Worm (Caenorhabditis elegans): ENCODE results near the gene rps-16.

Gene rps-16

DNA sequence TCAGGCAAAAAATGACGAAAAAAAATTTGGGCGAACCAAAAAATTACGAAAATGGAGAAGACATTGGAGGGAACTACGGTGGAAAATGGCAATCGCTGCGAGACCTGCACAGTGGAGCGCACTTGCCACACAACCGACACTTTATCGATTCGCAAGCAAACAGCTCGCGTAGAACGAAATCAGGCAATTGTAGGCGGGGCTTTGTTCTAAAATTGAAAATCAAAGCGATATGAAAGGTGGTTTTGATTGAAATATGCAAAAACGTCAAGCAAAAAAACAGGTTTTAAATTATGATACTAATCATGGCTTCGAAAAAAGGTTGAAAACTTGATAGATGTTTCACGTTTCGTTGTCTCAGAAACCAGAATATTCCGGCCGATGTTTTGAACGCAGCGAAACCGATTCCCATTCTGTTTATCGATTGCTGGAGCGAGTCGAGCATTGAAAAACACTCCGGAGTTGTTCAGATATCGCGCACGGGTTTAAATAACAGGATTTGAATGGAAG is 1.9 kb upstream of the rps-16 start, which contains the start of the genes fib-1 and mut-15:
fib-1 (minus strand) TSS at position 40 of the 507 bp plus-strand sequence.
mut-15 (plus strand) TSS at position 360 of the 507 bp plus-strand sequence.
- no peak for TF ChIP-seq unc-62 (GFP tag; optimal IDR thresholded peaks at IDR 0.05)

DNA sequence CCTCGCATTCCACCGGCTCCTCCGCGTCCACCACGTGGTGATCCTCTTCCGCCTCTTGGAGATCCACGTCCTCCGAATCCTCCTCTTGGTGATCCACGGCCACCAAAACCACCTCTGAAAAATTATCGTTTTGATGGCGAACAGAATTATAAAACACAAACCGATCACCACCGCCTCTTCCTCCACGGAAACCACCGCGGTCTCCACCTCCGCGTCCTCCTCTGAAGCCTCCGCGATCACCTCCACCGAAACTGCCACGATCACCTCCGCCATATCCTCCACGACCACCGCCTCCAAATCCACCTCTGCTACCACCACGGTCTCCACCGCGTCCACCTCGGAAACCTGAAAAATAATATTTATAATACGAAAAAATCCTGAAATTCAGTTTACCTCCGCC is 1.2 kb upstream of the rps-16 start:
- TF ChIP-seq unc-62 (GFP tag; optimal IDR thresholded peaks at IDR 0.05) = no peak

DNA sequence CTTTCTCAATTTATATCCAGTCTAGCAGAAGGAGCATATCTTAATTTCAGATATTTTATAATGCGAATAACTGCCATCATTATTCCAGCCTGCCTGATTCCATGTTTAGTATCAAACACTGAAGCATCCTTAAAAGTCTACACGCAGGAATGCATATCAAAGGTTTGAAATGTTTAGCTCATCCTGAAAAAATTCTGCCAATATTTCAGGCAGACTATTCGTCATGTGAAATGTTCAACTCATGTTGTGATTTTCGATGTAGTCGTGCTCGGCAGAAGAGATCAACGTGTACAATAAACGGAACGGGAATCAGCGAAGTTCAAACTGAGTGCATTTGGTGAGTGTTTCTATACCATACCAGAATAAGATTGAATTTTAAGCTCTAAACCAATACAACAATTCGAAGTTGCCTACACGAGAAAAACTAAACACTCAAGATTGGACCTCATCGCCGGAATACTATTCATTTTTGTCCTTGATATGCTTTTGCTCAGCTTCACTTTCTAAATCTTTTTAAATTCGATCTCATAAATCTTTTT is 787 bp downstream of the rps-16 start, which contains the start of gene T01C3.11:
T01C3.11 (plus strand) TSS at position 51 of the 539 bp plus-strand sequence.
- TF ChIP-seq unc-62 (GFP tag; optimal IDR thresholded peaks at IDR 0.05) = no peak

DNA sequence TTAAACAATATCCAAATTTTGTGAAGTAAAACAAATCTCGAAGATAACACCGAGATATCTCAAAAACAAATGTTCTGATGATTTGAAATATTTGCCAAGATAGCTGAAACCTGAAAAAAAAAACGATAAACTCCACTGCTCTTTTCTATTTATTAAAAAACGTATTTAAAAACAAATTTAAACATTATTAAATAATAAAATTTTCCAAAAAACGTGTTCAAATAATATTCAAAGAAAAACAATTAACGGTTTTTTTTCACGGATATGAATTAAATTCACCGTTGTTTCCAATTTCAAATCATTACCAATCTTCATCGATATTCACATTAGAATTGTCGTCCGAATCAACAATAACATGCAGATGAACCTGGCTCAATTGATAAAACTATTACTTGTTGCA is 4.1 kb downstream of the rps-16 start, which contains the start of gene irld-14:
irld-14 (plus strand) TSS at position 301 of the 400 bp plus-strand sequence.
- TF ChIP-seq unc-62 (GFP tag; optimal IDR thresholded peaks at IDR 0.05) = no peak

DNA sequence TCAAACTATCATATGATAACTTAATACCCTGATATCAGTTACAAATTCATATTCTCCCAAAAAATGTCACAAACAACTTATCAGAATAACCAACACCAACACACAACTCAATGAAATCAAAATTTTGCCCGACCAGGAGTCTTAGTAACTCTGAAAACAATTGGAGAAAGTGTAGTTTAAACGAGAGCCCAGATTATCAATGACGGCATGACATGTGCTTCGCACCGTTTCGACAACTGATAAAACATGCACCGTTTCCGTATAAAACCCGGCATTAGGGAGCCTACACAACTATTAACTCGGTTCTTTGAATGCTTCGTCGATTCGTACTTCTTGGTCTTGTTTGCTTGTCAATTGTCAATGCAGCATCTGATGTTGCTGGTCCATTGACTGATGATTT is 6.7 kb downstream of the rps-16 start, which contains the start of gene fil-1:
fil-1 (plus strand) TSS at position 219 of the 400 bp plus-strand sequence.
- TF ChIP-seq unc-62 (GFP tag; optimal IDR thresholded peaks at IDR 0.05) = no peak

DNA sequence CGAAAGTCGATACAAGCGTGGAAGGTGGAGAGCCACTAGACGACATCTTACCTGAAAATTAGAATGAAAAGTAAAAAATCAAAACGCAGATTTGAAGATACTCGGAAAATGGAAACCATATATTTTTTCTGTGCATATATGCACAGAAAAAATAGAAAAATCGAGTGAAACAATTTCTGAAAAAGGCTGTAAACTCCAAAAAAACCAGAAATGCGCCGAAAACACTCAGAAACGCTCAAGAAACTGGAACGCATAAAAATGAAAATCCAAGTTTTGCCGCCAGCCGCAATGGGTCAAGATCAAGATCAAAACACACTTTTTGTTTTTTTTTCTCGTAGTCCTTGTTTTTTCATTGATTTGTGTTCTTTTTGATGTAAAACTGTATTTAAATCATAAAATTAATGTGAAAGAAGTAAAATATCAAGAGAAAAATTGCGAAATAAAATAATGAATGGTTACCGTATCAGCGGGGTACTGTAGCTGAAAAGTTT is 7.7 kb downstream of the rps-16 start, which contains the start of gene T01C3.3:
T01C3.3 (minus strand) TSS at position 51 of the 491 bp plus-strand sequence.
- TF ChIP-seq unc-62 (GFP tag; optimal IDR thresholded peaks at IDR 0.05) = no peak

DNA sequence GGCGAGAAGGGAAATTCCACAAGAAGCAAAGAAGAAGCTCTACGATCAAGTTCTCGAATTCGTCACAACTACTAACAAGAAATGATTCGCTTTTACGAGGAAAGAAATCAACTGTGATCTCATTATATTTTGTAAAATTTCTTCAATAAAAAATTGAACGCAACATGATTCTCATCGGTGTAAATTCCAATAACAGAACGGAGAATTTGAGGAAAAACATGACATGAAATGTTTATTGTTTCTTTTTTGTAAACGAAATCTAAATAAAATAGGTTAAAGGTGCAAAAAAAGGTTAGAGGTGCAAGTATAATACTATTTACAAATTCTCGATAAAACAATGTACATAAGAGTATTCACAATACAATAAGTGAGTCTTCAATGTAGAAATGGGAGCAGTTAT is 8.9 kb downstream of the rps-16 start:
- no peak for TF ChIP-seq unc-62 (GFP tag; optimal IDR thresholded peaks at IDR 0.05)

DNA sequence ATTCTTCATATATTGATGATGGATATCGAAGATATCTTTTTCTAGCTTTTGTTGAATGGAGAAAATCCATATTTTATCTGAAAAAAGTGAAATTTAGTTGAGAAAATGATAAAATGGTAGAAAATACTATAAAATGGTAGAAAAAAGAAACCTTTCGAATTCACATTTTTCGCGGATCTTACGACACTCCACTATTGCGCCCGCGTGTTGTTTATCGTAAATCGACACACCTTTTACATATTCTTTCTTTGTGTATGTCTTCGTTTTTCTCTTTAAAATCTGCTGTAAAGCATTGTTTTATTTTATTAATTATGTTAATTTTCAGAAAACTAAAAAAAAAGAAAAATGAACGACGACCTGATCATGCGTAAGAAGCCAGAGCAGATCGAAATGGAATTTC is 9.5 kb downstream of the rps-16 start, which contains the start of the genes cdt-2 and T01C3.2:
cdt-2 (minus strand) TSS at position 284 of the 400 bp plus-strand sequence.
T01C3.2 (plus strand) TSS at position 326 of the 400 bp plus-strand sequence.
- TF ChIP-seq unc-62 (GFP tag; optimal IDR thresholded peaks at IDR 0.05) = no peak

DNA sequence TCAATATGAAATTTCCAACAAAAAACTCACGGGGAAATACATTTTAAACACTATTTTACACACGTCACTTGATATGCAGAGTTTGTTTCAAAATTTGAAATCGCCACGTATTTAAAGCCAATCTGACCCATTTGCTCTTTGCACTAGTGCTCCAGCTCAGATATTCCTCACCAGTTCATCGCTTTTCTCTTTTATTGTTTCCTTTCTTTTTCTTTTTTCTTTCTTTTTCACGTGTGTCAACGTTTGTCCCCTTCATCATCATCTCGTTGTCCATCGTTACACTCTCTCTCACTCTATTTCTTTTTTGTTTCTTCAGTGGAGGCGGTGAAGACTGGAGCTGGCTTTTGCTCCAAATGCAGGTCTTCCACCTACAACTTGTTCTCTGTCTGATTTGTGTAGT is 15.7 kb downstream of the rps-16 start, which contains the start of gene F02D8.4:
F02D8.4 (plus strand) TSS at position 301 of the 400 bp plus-strand sequence.
- TF ChIP-seq unc-62 (GFP tag; optimal IDR thresholded peaks at IDR 0.05) = no peak

DNA sequence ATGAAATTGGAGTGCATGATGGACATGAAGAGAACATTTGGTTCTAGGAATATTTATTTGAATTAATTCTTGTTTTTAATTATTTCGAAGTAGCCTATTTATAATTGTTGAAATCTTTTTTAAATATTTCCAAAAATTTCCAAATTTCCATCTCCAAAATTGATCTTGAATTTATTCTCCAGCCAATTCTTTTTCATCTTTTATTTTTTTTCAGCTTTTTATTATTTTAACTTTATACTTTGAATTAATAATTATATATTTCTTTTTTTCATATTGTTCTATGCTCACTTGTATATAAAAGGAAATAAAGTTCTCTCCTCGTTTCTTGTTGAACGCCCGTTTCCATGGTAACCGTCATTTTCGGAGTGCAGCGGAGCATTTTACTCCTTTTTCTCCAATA is 20.4 kb downstream of the rps-16 start, which contains the start of gene xbx-1:
xbx-1 (plus strand) TSS at position 301 of the 400 bp plus-strand sequence.
- no peak for TF ChIP-seq unc-62 (GFP tag; optimal IDR thresholded peaks at IDR 0.05)

DNA sequence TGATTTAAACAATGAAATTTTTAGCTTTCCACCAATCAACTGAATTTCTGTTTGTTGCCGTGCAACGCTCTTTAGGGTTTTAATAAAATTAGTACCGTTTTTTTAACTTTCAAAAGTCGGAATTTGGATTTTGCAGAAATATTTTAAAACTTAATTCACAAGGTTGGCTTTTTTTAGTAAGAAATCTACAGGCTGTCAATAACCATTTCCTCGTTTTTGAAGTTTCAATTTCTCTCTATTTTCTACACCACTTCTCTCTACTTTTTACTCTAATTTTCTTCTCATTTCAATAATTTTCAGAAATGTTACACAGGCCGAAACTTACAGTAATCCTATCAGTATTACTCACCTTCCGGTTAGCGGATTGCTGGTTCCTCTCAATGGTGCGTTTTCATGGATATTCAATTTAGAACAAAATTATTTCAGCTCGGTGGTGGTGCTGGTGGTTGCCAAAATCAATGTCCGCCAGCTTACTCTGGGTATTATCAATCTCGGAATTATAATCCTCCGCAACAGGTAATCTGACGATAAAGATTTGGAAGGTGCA is 22.1 kb downstream of the rps-16 start, which contains the start of the genes grd-12 and F02D8.1:
grd-12 (plus strand) TSS at position 301 of the 547 bp plus-strand sequence.
F02D8.1 (minus strand) TSS at position 497 of the 547 bp plus-strand sequence.
- no peak for TF ChIP-seq unc-62 (GFP tag; optimal IDR thresholded peaks at IDR 0.05)

DNA sequence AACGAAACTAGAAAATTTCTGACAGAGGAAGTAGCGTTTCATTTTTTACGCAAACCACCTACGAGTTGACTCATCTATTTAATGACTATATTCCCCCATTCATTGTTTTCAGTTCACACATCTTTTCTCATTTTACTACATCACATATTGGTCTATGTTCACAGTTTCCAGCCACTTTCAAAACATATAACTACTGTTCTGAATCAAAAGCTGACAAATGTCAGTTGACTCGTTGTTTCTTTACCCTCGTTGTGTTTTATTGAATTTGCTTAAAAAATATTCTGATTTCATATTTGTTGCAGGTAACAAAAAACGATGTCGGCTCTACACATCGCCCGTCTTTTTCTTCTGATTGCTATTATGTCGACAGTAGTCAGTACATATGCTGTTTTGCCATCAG is 29.2 kb downstream of the rps-16 start, which contains the start of gene nlp-59:
nlp-59 (plus strand) TSS at position 301 of the 400 bp plus-strand sequence.
- TF ChIP-seq unc-62 (GFP tag; optimal IDR thresholded peaks at IDR 0.05) = no peak

DNA sequence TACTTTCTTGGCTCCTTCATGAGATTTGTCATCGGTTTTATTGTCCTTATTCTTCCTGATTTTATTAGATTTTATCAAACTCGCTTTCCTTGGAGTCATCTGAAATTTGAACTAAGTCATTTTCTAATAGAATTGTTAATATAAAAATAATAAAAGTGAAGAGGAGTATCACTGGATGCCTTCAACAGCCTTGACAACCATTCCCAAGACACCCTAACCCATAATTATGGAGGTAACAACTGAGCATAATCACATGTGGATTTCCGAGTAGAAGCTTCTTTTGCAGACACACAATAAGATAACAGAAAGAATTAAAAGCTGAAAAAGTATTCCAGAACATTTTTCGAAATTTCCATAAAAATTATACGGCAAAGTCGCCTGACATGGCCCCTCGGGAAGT is 44.7 kb downstream of the rps-16 start, which contains the start of gene F02D8.9:
F02D8.9 (minus strand) TSS at position 101 of the 400 bp plus-strand sequence.
- TF ChIP-seq unc-62 (GFP tag; optimal IDR thresholded peaks at IDR 0.05) = no peak

DNA sequence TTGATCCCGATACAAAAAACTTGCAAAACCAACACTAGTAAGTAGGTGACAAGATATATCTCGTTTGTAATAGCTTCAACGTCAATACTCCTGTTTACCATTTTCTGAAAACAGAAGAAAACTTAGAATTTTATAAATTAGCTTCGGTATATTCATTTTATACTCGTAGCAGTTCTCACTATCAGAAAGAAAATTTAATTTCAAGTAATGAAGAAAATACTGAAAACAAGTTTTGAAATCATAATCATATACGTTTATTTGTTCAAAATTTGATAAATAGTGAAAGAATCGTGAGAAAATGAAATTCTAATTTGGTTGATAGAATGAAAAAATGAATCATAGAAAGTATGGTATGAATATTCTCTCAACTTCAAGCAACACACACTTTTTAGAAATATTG is 45.7 kb downstream of the rps-16 start, which contains the start of gene C30G7.5:
C30G7.5 (minus strand) TSS at position 101 of the 400 bp plus-strand sequence.
- no peak for TF ChIP-seq unc-62 (GFP tag; optimal IDR thresholded peaks at IDR 0.05)
